Fruit fly (Drosophila melanogaster): ENCODE measurements around the gene Reps.

DNA sequence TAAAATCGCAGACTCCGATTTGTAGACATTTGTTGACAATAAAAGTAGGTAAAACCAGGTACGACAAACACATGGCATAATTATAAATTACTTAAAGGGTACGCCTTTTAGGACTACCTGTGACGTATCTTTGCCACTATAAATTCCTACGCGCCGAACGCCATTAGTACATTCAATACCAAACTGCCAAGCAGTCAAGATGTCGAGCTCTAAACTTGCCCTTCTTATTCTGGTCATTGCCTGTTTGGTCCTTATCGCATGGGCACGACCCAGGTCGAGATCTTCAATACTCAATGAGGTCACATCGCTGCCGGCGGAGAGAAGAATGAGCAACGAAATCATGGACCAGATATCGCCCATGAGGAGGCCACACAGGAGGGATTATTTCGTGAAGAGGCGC lies 35.6 kb downstream of the Reps start, which contains the start of gene CG14915:
- TF ChIP-seq Hr96 (GFP tag; optimal IDR thresholded peaks at IDR 0.05) (no peak), toe (GFP tag; optimal IDR thresholded peaks at IDR 0.05) (no peak), CG12768 (GFP tag; optimal IDR thresholded peaks at IDR 0.05) (no peak), cnc (optimal IDR thresholded peaks at IDR 0.05) (no peak), CG7101 (tag; optimal IDR thresholded peaks at IDR 0.05) (no peak), Clk (GFP tag; optimal IDR thresholded peaks at IDR 0.05) (no peak), kay (GFP tag; ENCODE audit: borderline replicate concordance) (no peak), ovo (GFP tag; optimal IDR thresholded peaks at IDR 0.05) (no peak), CG7045 (GFP tag; optimal IDR thresholded peaks at IDR 0.05) (no peak), CG11617 (GFP tag; optimal IDR thresholded peaks at IDR 0.05) (no peak), CG14711 (tag; optimal IDR thresholded peaks at IDR 0.05) (no peak)
